Worm (Caenorhabditis elegans): ENCODE measurements around the gene his-6.

ce11 chrV:8552460-8552859 lies 17.7 kb upstream of the his-6 start, which contains the start of gene acr-15:
- no peak for TF ChIP-seq W03F9.2 (tag; optimal IDR thresholded peaks at IDR 0.05)
- no peak for TF ChIP-seq him-1 (tag; optimal IDR thresholded peaks at IDR 0.05)
- TF ChIP-seq dao-5 (tag; optimal IDR thresholded peaks at IDR 0.05) = no peak
